Worm (Caenorhabditis elegans) whole organism, L4 larva: Measurements from ENCODE around the gene T25B9.12.

ENCODE experiments used
- ceh-20 ChIP-seq: fragments of 200-800 bp; sonication (Bioruptor generic); IDR thresholded peaks from 2 replicates; pipeline ENCODE4 v1.3.6; 2022; ENCODE audit warnings: missing genetic modification reagents, missing genetic modification characterization, missing compliant biosample characterization
- lin-29 ChIP-seq: fragments of 200-800 bp; sonication (Bioruptor generic); IDR thresholded peaks from 2 replicates; pipeline ENCODE4 v1.3.6; 2022; ENCODE audit warnings: missing genetic modification reagents, missing genetic modification characterization, missing compliant biosample characterization
- zfp-2 ChIP-seq: sonication (generic microtip); optimal IDR thresholded peaks from 2 replicates; lab custom pipeline; 2016; ENCODE audit warnings: mild to moderate bottlenecking, missing genetic modification characterization, missing compliant biosample characterization

The T25B9.12 gene

DNA sequence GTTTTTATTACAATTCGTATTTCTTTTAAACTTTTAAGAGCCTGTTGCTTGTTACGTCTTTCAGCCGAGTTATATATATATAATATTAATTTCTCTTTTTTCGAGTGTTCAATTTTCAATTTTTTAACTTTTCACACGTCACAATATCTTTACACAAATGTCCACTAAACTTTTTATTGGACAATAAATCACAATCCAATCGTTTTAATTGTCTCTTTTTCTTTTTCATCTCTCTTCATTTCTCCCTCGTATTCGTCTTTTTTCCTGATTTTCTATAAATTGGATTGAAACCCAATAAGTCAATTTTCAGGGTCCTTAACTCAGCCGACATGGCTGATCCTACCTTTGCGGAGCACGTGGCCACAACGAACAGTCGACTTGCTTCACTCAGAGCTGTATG is 46.9 kb downstream of the T25B9.12 start, which contains the start of gene miz-1:
Gene miz-1 (plus strand): TSS at position 301 of the 400 bp plus-strand sequence.
- TF ChIP-seq zfp-2 (tag; lab: Kevin White, UChicago) (no peak), ceh-20 (GFP tag; lab: Robert Waterston, UW) (peak; percentile 61; the same call in 1 of the 2 replicates), lin-29 (GFP tag; lab: Robert Waterston, UW) (no peak)
- TF ChIP-seq, all 104 proteins: peak for 1
